Worm (Caenorhabditis elegans) whole organism, L4 larva: ENCODE results near the gene ZC262.2.

ENCODE experiments used
- D1046.2 ChIP-seq: fragments of 200-800 bp; sonication (Bioruptor generic); IDR thresholded peaks from 2 replicates; pipeline ENCODE4 v1.3.6; 2022; ENCODE audit warnings: missing genetic modification characterization, missing compliant biosample characterization
- F37D6.2 ChIP-seq: sonication (generic microtip); optimal IDR thresholded peaks from 2 replicates; lab custom pipeline; 2016; ENCODE audit warnings: mild to moderate bottlenecking, missing genetic modification characterization, missing compliant biosample characterization
- F44E2.7 ChIP-seq: fragments of 200-800 bp; sonication (Bioruptor generic); IDR thresholded peaks from 2 replicates; pipeline ENCODE4 v2.1.2; 2022; ENCODE audit warnings: missing genetic modification characterization, missing compliant biosample characterization
- T20F7.1 ChIP-seq: fragments of 200-800 bp; sonication (Bioruptor generic); optimal IDR thresholded peaks from 2 replicates; lab custom pipeline; 2018; ENCODE audit warnings: mild to moderate bottlenecking, missing genetic modification characterization, missing compliant biosample characterization
- Y105C5A.15 ChIP-seq: fragments of 200-800 bp; sonication (Bioruptor generic); IDR thresholded peaks from 2 replicates; pipeline ENCODE4 v1.3.6; 2022; ENCODE audit warnings: missing genetic modification characterization, missing compliant biosample characterization
- Y75B8A.6 ChIP-seq: fragments of 200-800 bp; sonication (Bioruptor generic); IDR thresholded peaks from 2 replicates; pipeline ENCODE4 v1.3.6; 2022; ENCODE audit warnings: missing genetic modification reagents, missing genetic modification characterization, missing compliant biosample characterization
- ZK337.2 ChIP-seq: fragments of 200-800 bp; sonication (Bioruptor generic); IDR thresholded peaks from 2 replicates; pipeline ENCODE4 v1.3.6; 2022; ENCODE audit warnings: missing genetic modification reagents, missing genetic modification characterization, missing compliant biosample characterization
- aly-2 ChIP-seq: sonication (generic microtip); optimal IDR thresholded peaks from 2 replicates; lab custom pipeline; 2018; ENCODE audit warnings: missing biosample characterization, missing genetic modification characterization
- ceh-28 ChIP-seq: fragments of 150-350 bp; optimal IDR thresholded peaks from 2 replicates; lab custom pipeline; 2014; ENCODE audit warnings: missing biosample characterization, missing genetic modification reagents, missing genetic modification characterization
- ceh-44 ChIP-seq: fragments of 200-800 bp; sonication (Bioruptor generic); IDR thresholded peaks from 2 replicates; pipeline ENCODE4 v1.3.6; 2022; ENCODE audit warnings: missing genetic modification reagents, missing genetic modification characterization, missing compliant biosample characterization
- ceh-82 ChIP-seq: sonication (generic microtip); optimal IDR thresholded peaks from 2 replicates; lab custom pipeline; 2017; ENCODE audit warnings: missing biosample characterization, missing genetic modification characterization
- daf-12 ChIP-seq: fragments of 150-350 bp; optimal IDR thresholded peaks from 2 replicates; lab custom pipeline; 2014; ENCODE audit warnings: missing biosample characterization, missing genetic modification reagents, missing genetic modification characterization
- daf-16 ChIP-seq, 3 experiments: sonication (generic microtip); optimal IDR thresholded peaks; 2 replicates each; lab custom pipeline; 2016 to 2017; ENCODE audit warnings: missing genetic modification characterization in 3 of 3, missing genetic modification reagents in 3 of 3, mild to moderate bottlenecking in 2 of 3, missing compliant biosample characterization in 2 of 3, missing biosample characterization in 1 of 3, moderate library complexity in 1 of 3
- daf-19 ChIP-seq: fragments of 200-800 bp; sonication (Bioruptor generic); conservative IDR thresholded peaks from 2 replicates; pipeline ENCODE4 v1.3.6; 2022; ENCODE audit warnings: missing genetic modification characterization, missing compliant biosample characterization
- daf-8 ChIP-seq: fragments of 200-800 bp; sonication (Bioruptor generic); IDR thresholded peaks from 2 replicates; pipeline ENCODE4 v1.3.6; 2022; ENCODE audit warnings: missing genetic modification characterization, missing compliant biosample characterization
- dmd-6 ChIP-seq: fragments of 200-800 bp; sonication (Bioruptor generic); IDR thresholded peaks from 2 replicates; pipeline ENCODE4 v1.3.6; 2022; ENCODE audit warnings: missing genetic modification reagents, missing genetic modification characterization, missing compliant biosample characterization
- dpl-1 ChIP-seq: fragments of 150-350 bp; optimal IDR thresholded peaks from 2 replicates; lab custom pipeline; 2014; ENCODE audit warnings: missing biosample characterization, missing genetic modification reagents, missing genetic modification characterization
- dve-1 ChIP-seq: sonication (generic microtip); optimal IDR thresholded peaks from 2 replicates; lab custom pipeline; 2017; ENCODE audit warnings: antibody characterized with exemption, mild to moderate bottlenecking, missing genetic modification characterization, missing compliant biosample characterization; ENCODE audit not compliant: insufficient read depth
- fkh-10 ChIP-seq: fragments of 150-350 bp; optimal IDR thresholded peaks from 2 replicates; lab custom pipeline; 2014; ENCODE audit warnings: missing biosample characterization, missing genetic modification reagents, missing genetic modification characterization
- hif-1 ChIP-seq, 2 experiments: sonication (generic microtip); optimal IDR thresholded peaks; 2 replicates each; lab custom pipeline; 2016 to 2017; ENCODE audit warnings: missing compliant biosample characterization in 2 of 2, missing genetic modification characterization in 2 of 2, missing genetic modification reagents in 2 of 2, missing genotype in 2 of 2, mild to moderate bottlenecking in 1 of 2
- hmg-1.1 ChIP-seq: fragments of 200-800 bp; sonication (Bioruptor generic); IDR thresholded peaks from 2 replicates; pipeline ENCODE4 v1.3.6; 2022; ENCODE audit warnings: missing genetic modification reagents, missing genetic modification characterization, missing compliant biosample characterization
- jun-1 ChIP-seq: fragments of 150-350 bp; optimal IDR thresholded peaks from 2 replicates; lab custom pipeline; 2014; ENCODE audit warnings: missing biosample characterization, missing genetic modification reagents, missing genetic modification characterization
- lin-29 ChIP-seq: fragments of 200-800 bp; sonication (Bioruptor generic); IDR thresholded peaks from 2 replicates; pipeline ENCODE4 v1.3.6; 2022; ENCODE audit warnings: missing genetic modification reagents, missing genetic modification characterization, missing compliant biosample characterization
- lir-3 ChIP-seq: sonication (generic microtip); optimal IDR thresholded peaks from 2 replicates; lab custom pipeline; 2016; ENCODE audit warnings: mild to moderate bottlenecking, missing genetic modification characterization, missing compliant biosample characterization
- lsy-2 ChIP-seq, 2 experiments: fragments of 150-350 bp in 1 of 2; sonication (generic microtip) in 1 of 2; optimal IDR thresholded peaks; 2 replicates each; lab custom pipeline; 2014 to 2017; ENCODE audit warnings: missing biosample characterization in 2 of 2, missing genetic modification characterization in 2 of 2
- madf-5 ChIP-seq, 2 experiments: fragments of 200-800 bp; sonication (Bioruptor generic); IDR thresholded peaks; 2 replicates each; pipeline ENCODE4 v1.3.6; 2022; ENCODE audit warnings: missing compliant biosample characterization in 2 of 2, missing genetic modification characterization in 2 of 2
- mdl-1 ChIP-seq, 2 experiments: fragments of 150-350 bp in 1 of 2; sonication (generic microtip) in 1 of 2; optimal IDR thresholded peaks; 2 replicates each; lab custom pipeline; 2014 to 2017; ENCODE audit warnings: missing biosample characterization in 2 of 2, missing genetic modification characterization in 2 of 2
- mep-1 ChIP-seq: fragments of 150-350 bp; sonication (generic microtip); optimal IDR thresholded peaks from 3 replicates; lab custom pipeline; 2014; ENCODE audit warnings: missing biosample characterization, missing genetic modification characterization
- mes-2 ChIP-seq: sonication (generic microtip); optimal IDR thresholded peaks from 2 replicates; lab custom pipeline; 2016; ENCODE audit warnings: missing genotype, mild to moderate bottlenecking, missing genetic modification characterization, missing compliant biosample characterization; ENCODE audit not compliant: poor library complexity, severe bottlenecking
- nhr-10 ChIP-seq: fragments of 150-350 bp; optimal IDR thresholded peaks from 2 replicates; lab custom pipeline; 2014; ENCODE audit warnings: missing biosample characterization, missing genetic modification characterization
- nhr-28 ChIP-seq: fragments of 150-350 bp; optimal IDR thresholded peaks from 2 replicates; lab custom pipeline; 2014; ENCODE audit warnings: missing biosample characterization, missing genetic modification characterization
- nhr-42 ChIP-seq: fragments of 200-800 bp; sonication (Bioruptor generic); IDR thresholded peaks from 2 replicates; pipeline ENCODE4 v1.3.6; 2022; ENCODE audit warnings: missing genetic modification characterization, missing compliant biosample characterization
- nhr-6 ChIP-seq: fragments of 150-350 bp; optimal IDR thresholded peaks from 2 replicates; lab custom pipeline; 2014; ENCODE audit warnings: missing biosample characterization, missing genetic modification characterization
- nhr-76 ChIP-seq: fragments of 150-350 bp; optimal IDR thresholded peaks from 2 replicates; lab custom pipeline; 2014; ENCODE audit warnings: missing biosample characterization, missing genetic modification characterization
- php-3 ChIP-seq: fragments of 200-800 bp; sonication (Bioruptor generic); IDR thresholded peaks from 2 replicates; pipeline ENCODE4 v1.3.6; 2022; ENCODE audit warnings: missing genetic modification reagents, missing genetic modification characterization, missing compliant biosample characterization
- pqm-1 ChIP-seq: sonication (generic microtip); optimal IDR thresholded peaks from 2 replicates; lab custom pipeline; 2017; ENCODE audit warnings: missing biosample characterization, missing genetic modification characterization
- rbr-2 ChIP-seq: sonication (generic microtip); optimal IDR thresholded peaks from 2 replicates; lab custom pipeline; 2016; ENCODE audit warnings: missing genotype, missing genetic modification characterization, missing compliant biosample characterization
- saeg-2 ChIP-seq: fragments of 200-800 bp; sonication (Bioruptor generic); IDR thresholded peaks from 2 replicates; pipeline ENCODE4 v1.3.6; 2022; ENCODE audit warnings: missing genetic modification reagents, missing genetic modification characterization, missing compliant biosample characterization
- set-16 ChIP-seq: fragments of 200-800 bp; sonication (Bioruptor generic); IDR thresholded peaks from 2 replicates; pipeline ENCODE4 v1.3.6; 2022; ENCODE audit warnings: missing genetic modification reagents, missing genetic modification characterization, missing compliant biosample characterization
- skn-1 ChIP-seq: fragments of 150-350 bp; optimal IDR thresholded peaks from 2 replicates; lab custom pipeline; 2014; ENCODE audit warnings: missing biosample characterization, missing genetic modification characterization
- snpc-1.2 ChIP-seq: fragments of 200-800 bp; sonication (Bioruptor generic); IDR thresholded peaks from 2 replicates; pipeline ENCODE4 v1.3.6; 2022; ENCODE audit warnings: missing genetic modification reagents, missing genetic modification characterization, missing compliant biosample characterization
- snpc-4 ChIP-seq: fragments of 150-350 bp; optimal IDR thresholded peaks from 2 replicates; lab custom pipeline; 2014; ENCODE audit warnings: missing biosample characterization, missing genetic modification characterization
- spr-1 ChIP-seq: sonication (generic microtip); optimal IDR thresholded peaks from 2 replicates; lab custom pipeline; 2016; ENCODE audit warnings: mild to moderate bottlenecking, missing genetic modification characterization, missing compliant biosample characterization
- spr-3 ChIP-seq: fragments of 200-800 bp; sonication (Bioruptor generic); optimal IDR thresholded peaks from 2 replicates; lab custom pipeline; 2018; ENCODE audit warnings: mild to moderate bottlenecking, missing genetic modification characterization, missing compliant biosample characterization
- unc-39 ChIP-seq: sonication (generic microtip); optimal IDR thresholded peaks from 2 replicates; lab custom pipeline; 2017; ENCODE audit warnings: missing biosample characterization, missing genetic modification characterization
- unc-62 ChIP-seq, 3 experiments: fragments of 150-350 bp in 1 of 3; sonication (generic microtip); optimal IDR thresholded peaks in 2 of 3; peaks in 1 of 3; 1 replicate in 1 of 3; 2 replicates in 2 of 3; lab custom pipeline; 2014 to 2017; ENCODE audit warnings: missing biosample characterization in 3 of 3, missing genetic modification characterization in 3 of 3, missing genetic modification reagents in 3 of 3, missing genotype in 1 of 3
- vab-7 ChIP-seq: fragments of 200-800 bp; sonication (Bioruptor generic); IDR thresholded peaks from 2 replicates; pipeline ENCODE4 v1.3.6; 2022; ENCODE audit warnings: missing genetic modification reagents, missing genetic modification characterization, missing compliant biosample characterization
- zfp-3 ChIP-seq: fragments of 200-800 bp; sonication (Bioruptor generic); conservative IDR thresholded peaks from 2 replicates; pipeline ENCODE4 v1.3.6; 2022; ENCODE audit warnings: missing genetic modification reagents, missing genetic modification characterization, missing compliant biosample characterization
- zip-11 ChIP-seq: fragments of 200-800 bp; sonication (Bioruptor generic); IDR thresholded peaks from 2 replicates; pipeline ENCODE4 v1.3.6; 2022; ENCODE audit warnings: missing genetic modification characterization, missing compliant biosample characterization
- zip-2 ChIP-seq: fragments of 150-350 bp; optimal IDR thresholded peaks from 2 replicates; lab custom pipeline; 2014; ENCODE audit warnings: missing biosample characterization, missing genetic modification characterization
- ztf-7 ChIP-seq: fragments of 150-350 bp; optimal IDR thresholded peaks from 2 replicates; lab custom pipeline; 2014; ENCODE audit warnings: missing biosample characterization, missing genetic modification characterization

Gene ZC262.2

DNA sequence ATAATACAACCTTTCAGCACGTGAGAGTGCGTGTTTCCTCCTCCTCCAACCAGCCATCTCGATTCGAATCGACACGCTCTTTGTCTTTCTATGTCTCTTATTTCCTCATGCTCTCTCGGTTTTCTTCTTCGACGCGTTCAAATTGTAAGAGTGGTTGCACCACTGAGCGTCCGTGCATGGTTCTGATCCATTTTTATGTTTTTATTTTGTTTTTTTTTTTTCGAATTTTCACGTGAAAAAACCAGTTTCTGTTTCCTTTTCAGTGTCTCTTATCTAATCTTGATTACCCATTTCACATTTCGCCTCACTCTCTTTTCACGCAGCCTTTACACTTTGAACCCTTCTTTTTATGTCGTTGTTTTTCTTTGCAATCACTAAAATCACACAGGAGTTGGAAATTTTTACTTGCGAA is 39.0 kb downstream of the ZC262.2 start:
- TF ChIP-seq daf-16 (GFP tag; optimal IDR thresholded peaks at IDR 0.05; lab: Kevin White, UChicago) (no peak), daf-16 (tag; optimal IDR thresholded peaks at IDR 0.05; lab: Kevin White, UChicago) (peak; percentile 80), ceh-82 (tag; lab: Kevin White, UChicago) (no peak), snpc-1.2 (no peak), ceh-44 (GFP tag; lab: Robert Waterston, UW) (no peak), dmd-6 (GFP tag; lab: Robert Waterston, UW) (peak; percentile 57; the same call in 1 of the 2 replicates), vab-7 (no peak), snpc-4 (tag; lab: Kevin White, UChicago) (no peak), unc-39 (no peak), D1046.2 (GFP tag; lab: Robert Waterston, UW) (no peak), nhr-28 (tag; lab: Kevin White, UChicago) (peak; percentile 53), lir-3 (tag; lab: Kevin White, UChicago) (no peak), T20F7.1 (GFP tag; lab: Kevin White, UChicago) (no peak), lin-29 (no peak), F37D6.2 (tag; lab: Kevin White, UChicago) (no peak), nhr-76 (tag; lab: Kevin White, UChicago) (no peak), Y75B8A.6 (no peak), ZK337.2 (GFP tag; lab: Robert Waterston, UW) (no peak), dve-1 (tag; lab: Kevin White, UChicago) (peak; percentile 72), php-3 (GFP tag; lab: Robert Waterston, UW) (peak; percentile 49; the same call in 1 of the 2 replicates), hif-1 (tag; optimal IDR thresholded peaks at IDR 0.05; lab: Kevin White, UChicago) (peak in 1 of 2 experiments; percentile 24), aly-2 (tag; lab: Kevin White, UChicago) (no peak), mdl-1 (tag; optimal IDR thresholded peaks at IDR 0.05; lab: Kevin White, UChicago) (peak; percentile 17 to 88), nhr-42 (no peak), daf-12 (tag; lab: Kevin White, UChicago) (no peak), daf-19 (GFP tag; lab: Robert Waterston, UW) (no peak), jun-1 (no peak), fkh-10 (no peak), hmg-1.1 (GFP tag; lab: Robert Waterston, UW) (0 out of 2 replicates have a peak, but pooled peaks have one; percentile 14), madf-5 (GFP tag; IDR thresholded peaks at IDR 0.05; lab: Robert Waterston, UW) (no peak), zip-2 (no peak), saeg-2 (GFP tag; lab: Robert Waterston, UW) (no peak), lsy-2 (tag; optimal IDR thresholded peaks at IDR 0.05; lab: Kevin White, UChicago) (peak in 1 of 2 experiments; percentile 37), mep-1 (tag; lab: Kevin White, UChicago) (peak; percentile 55), F44E2.7 (no peak), Y105C5A.15 (GFP tag; lab: Robert Waterston, UW) (no peak), mes-2 (tag; lab: Kevin White, UChicago) (peak; percentile 20), nhr-10 (no peak), ceh-28 (tag; lab: Kevin White, UChicago) (no peak), zip-11 (GFP tag; lab: Robert Waterston, UW) (no peak), spr-3 (no peak), pqm-1 (peak; percentile 14), unc-62 (GFP tag; optimal IDR thresholded peaks at IDR 0.05 in 1 of 2; lab: Kevin White, UChicago) (no peak), unc-62 (tag; optimal IDR thresholded peaks at IDR 0.05; lab: Kevin White, UChicago) (no peak), ztf-7 (no peak), spr-1 (no peak), set-16 (GFP tag; lab: Robert Waterston, UW) (no peak), rbr-2 (tag; lab: Kevin White, UChicago) (no peak), daf-8 (no peak), dpl-1 (no peak), zfp-3 (no peak), skn-1 (tag; lab: Kevin White, UChicago) (no peak), nhr-6 (tag; lab: Kevin White, UChicago) (peak; percentile 44)
